Worm (Caenorhabditis elegans) whole organism, L4 larva: ENCODE data around the gene csn-5.
A peak's percentile ranks its signal among the peaks of the same experiment; 100 is the strongest.

Source experiments
- D1046.2 ChIP-seq: fragments of 200-800 bp; sonication (Bioruptor generic); IDR thresholded peaks from 2 replicates; pipeline ENCODE4 v1.3.6; 2022; ENCODE audit warnings: missing genetic modification characterization, missing compliant biosample characterization
- F26F4.8 ChIP-seq: fragments of 200-800 bp; sonication (Bioruptor generic); conservative IDR thresholded peaks from 2 replicates; pipeline ENCODE4 v1.3.6; 2022; ENCODE audit warnings: missing genetic modification characterization, missing compliant biosample characterization
- T26A8.4 ChIP-seq: fragments of 200-800 bp; sonication (Bioruptor generic); IDR thresholded peaks from 2 replicates; pipeline ENCODE4 v1.3.6; 2022; ENCODE audit warnings: missing genetic modification characterization, missing compliant biosample characterization
- aha-1 ChIP-seq: fragments of 150-350 bp; peaks from one replicate; lab custom pipeline; 2014; ENCODE audit warnings: missing biosample characterization, missing genetic modification characterization
- attf-4 ChIP-seq: sonication (generic microtip); optimal IDR thresholded peaks from 3 replicates; lab custom pipeline; 2017; ENCODE audit warnings: missing biosample characterization, missing genetic modification characterization
- ceh-28 ChIP-seq: fragments of 150-350 bp; optimal IDR thresholded peaks from 2 replicates; lab custom pipeline; 2014; ENCODE audit warnings: missing biosample characterization, missing genetic modification reagents, missing genetic modification characterization
- ceh-32 ChIP-seq: sonication (generic microtip); optimal IDR thresholded peaks from 2 replicates; lab custom pipeline; 2016; ENCODE audit warnings: mild to moderate bottlenecking, missing genetic modification characterization, missing compliant biosample characterization; ENCODE audit not compliant: poor library complexity
- ceh-62 ChIP-seq: sonication (generic microtip); optimal IDR thresholded peaks from 2 replicates; lab custom pipeline; 2017; ENCODE audit warnings: missing biosample characterization, missing genetic modification characterization
- ces-1 ChIP-seq: fragments of 150-350 bp; sonication (generic microtip); optimal IDR thresholded peaks from 4 replicates; lab custom pipeline; 2014; ENCODE audit warnings: missing biosample characterization, missing genetic modification reagents, missing genetic modification characterization
- daf-16 ChIP-seq, 3 experiments: sonication (generic microtip); optimal IDR thresholded peaks; 2 replicates each; lab custom pipeline; 2016 to 2017; ENCODE audit warnings: missing genetic modification characterization in 3 of 3, missing genetic modification reagents in 3 of 3, mild to moderate bottlenecking in 2 of 3, missing compliant biosample characterization in 2 of 3, missing biosample characterization in 1 of 3, moderate library complexity in 1 of 3
- dmd-8 ChIP-seq: fragments of 200-800 bp; sonication (Bioruptor generic); IDR thresholded peaks from 2 replicates; pipeline ENCODE4 v1.3.6; 2022; ENCODE audit warnings: missing genetic modification characterization, missing compliant biosample characterization
- dmd-9 ChIP-seq: fragments of 200-800 bp; sonication (Bioruptor generic); IDR thresholded peaks from 2 replicates; pipeline ENCODE4 v1.3.6; 2022; ENCODE audit warnings: missing genetic modification reagents, missing genetic modification characterization, missing compliant biosample characterization
- dpl-1 ChIP-seq: fragments of 150-350 bp; optimal IDR thresholded peaks from 2 replicates; lab custom pipeline; 2014; ENCODE audit warnings: missing biosample characterization, missing genetic modification reagents, missing genetic modification characterization
- fos-1 ChIP-seq: fragments of 150-350 bp; optimal IDR thresholded peaks from 2 replicates; lab custom pipeline; 2014; ENCODE audit warnings: missing biosample characterization, missing genetic modification characterization
- gei-8 ChIP-seq: fragments of 200-800 bp; sonication (Bioruptor generic); optimal IDR thresholded peaks from 2 replicates; lab custom pipeline; 2018; ENCODE audit warnings: mild to moderate bottlenecking, missing genetic modification characterization, missing compliant biosample characterization
- hlh-11 ChIP-seq: fragments of 200-800 bp; sonication (Bioruptor generic); optimal IDR thresholded peaks from 2 replicates; lab custom pipeline; 2018; ENCODE audit warnings: mild to moderate bottlenecking, missing genetic modification characterization, missing compliant biosample characterization
- hlh-30 ChIP-seq: sonication (generic microtip); optimal IDR thresholded peaks from 2 replicates; lab custom pipeline; 2017; ENCODE audit warnings: antibody characterized with exemption, mild to moderate bottlenecking, missing genetic modification characterization, missing compliant biosample characterization; ENCODE audit not compliant: insufficient read depth
- hmg-1.1 ChIP-seq: fragments of 200-800 bp; sonication (Bioruptor generic); IDR thresholded peaks from 2 replicates; pipeline ENCODE4 v1.3.6; 2022; ENCODE audit warnings: missing genetic modification reagents, missing genetic modification characterization, missing compliant biosample characterization
- lin-1 ChIP-seq: fragments of 200-800 bp; sonication (Bioruptor generic); IDR thresholded peaks from 2 replicates; pipeline ENCODE4 v1.3.6; 2022; ENCODE audit warnings: missing genetic modification reagents, missing genetic modification characterization, missing compliant biosample characterization
- lin-39 ChIP-seq: fragments of 150-350 bp; optimal IDR thresholded peaks from 2 replicates; lab custom pipeline; 2014; ENCODE audit warnings: missing biosample characterization, missing genetic modification reagents, missing genetic modification characterization
- lsy-2 ChIP-seq, 2 experiments: fragments of 150-350 bp in 1 of 2; sonication (generic microtip) in 1 of 2; optimal IDR thresholded peaks; 2 replicates each; lab custom pipeline; 2014 to 2017; ENCODE audit warnings: missing biosample characterization in 2 of 2, missing genetic modification characterization in 2 of 2
- madf-5 ChIP-seq, 2 experiments: fragments of 200-800 bp; sonication (Bioruptor generic); IDR thresholded peaks; 2 replicates each; pipeline ENCODE4 v1.3.6; 2022; ENCODE audit warnings: missing compliant biosample characterization in 2 of 2, missing genetic modification characterization in 2 of 2
- mdl-1 ChIP-seq, 2 experiments: fragments of 150-350 bp in 1 of 2; sonication (generic microtip) in 1 of 2; optimal IDR thresholded peaks; 2 replicates each; lab custom pipeline; 2014 to 2017; ENCODE audit warnings: missing biosample characterization in 2 of 2, missing genetic modification characterization in 2 of 2
- mep-1 ChIP-seq: fragments of 150-350 bp; sonication (generic microtip); optimal IDR thresholded peaks from 3 replicates; lab custom pipeline; 2014; ENCODE audit warnings: missing biosample characterization, missing genetic modification characterization
- mes-2 ChIP-seq: sonication (generic microtip); optimal IDR thresholded peaks from 2 replicates; lab custom pipeline; 2016; ENCODE audit warnings: missing genotype, mild to moderate bottlenecking, missing genetic modification characterization, missing compliant biosample characterization; ENCODE audit not compliant: poor library complexity, severe bottlenecking
- nhr-10 ChIP-seq: fragments of 150-350 bp; optimal IDR thresholded peaks from 2 replicates; lab custom pipeline; 2014; ENCODE audit warnings: missing biosample characterization, missing genetic modification characterization
- nhr-28 ChIP-seq: fragments of 150-350 bp; optimal IDR thresholded peaks from 2 replicates; lab custom pipeline; 2014; ENCODE audit warnings: missing biosample characterization, missing genetic modification characterization
- nhr-6 ChIP-seq: fragments of 150-350 bp; optimal IDR thresholded peaks from 2 replicates; lab custom pipeline; 2014; ENCODE audit warnings: missing biosample characterization, missing genetic modification characterization
- nhr-76 ChIP-seq: fragments of 150-350 bp; optimal IDR thresholded peaks from 2 replicates; lab custom pipeline; 2014; ENCODE audit warnings: missing biosample characterization, missing genetic modification characterization
- pha-4 ChIP-seq, 2 experiments: fragments of 150-350 bp in 1 of 2; fragments of 200-800 bp in 1 of 2; sonication (Bioruptor generic) in 1 of 2; IDR thresholded peaks in 1 of 2; optimal IDR thresholded peaks in 1 of 2; 2 replicates each; pipeline versions ENCODE4 v1.3.6 to Lab custom; 2014 to 2022; ENCODE audit warnings: missing genetic modification characterization in 2 of 2, missing genetic modification reagents in 2 of 2, missing biosample characterization in 1 of 2, missing compliant biosample characterization in 1 of 2
- rbr-2 ChIP-seq: sonication (generic microtip); optimal IDR thresholded peaks from 2 replicates; lab custom pipeline; 2016; ENCODE audit warnings: missing genotype, missing genetic modification characterization, missing compliant biosample characterization
- snpc-1.2 ChIP-seq: fragments of 200-800 bp; sonication (Bioruptor generic); IDR thresholded peaks from 2 replicates; pipeline ENCODE4 v1.3.6; 2022; ENCODE audit warnings: missing genetic modification reagents, missing genetic modification characterization, missing compliant biosample characterization
- snpc-4 ChIP-seq: fragments of 150-350 bp; optimal IDR thresholded peaks from 2 replicates; lab custom pipeline; 2014; ENCODE audit warnings: missing biosample characterization, missing genetic modification characterization
- spr-1 ChIP-seq: sonication (generic microtip); optimal IDR thresholded peaks from 2 replicates; lab custom pipeline; 2016; ENCODE audit warnings: mild to moderate bottlenecking, missing genetic modification characterization, missing compliant biosample characterization
- tag-97 ChIP-seq: fragments of 200-800 bp; sonication (Bioruptor generic); IDR thresholded peaks from 2 replicates; pipeline ENCODE4 v1.3.6; 2022; ENCODE audit warnings: missing genetic modification characterization, missing compliant biosample characterization
- tra-1 ChIP-seq: fragments of 200-800 bp; sonication (Bioruptor generic); IDR thresholded peaks from 2 replicates; pipeline ENCODE4 v1.3.6; 2022; ENCODE audit warnings: missing genetic modification reagents, missing genetic modification characterization, missing compliant biosample characterization
- unc-62 ChIP-seq, 3 experiments: fragments of 150-350 bp in 1 of 3; sonication (generic microtip); optimal IDR thresholded peaks in 2 of 3; peaks in 1 of 3; 1 replicate in 1 of 3; 2 replicates in 2 of 3; lab custom pipeline; 2014 to 2017; ENCODE audit warnings: missing biosample characterization in 3 of 3, missing genetic modification characterization in 3 of 3, missing genetic modification reagents in 3 of 3, missing genotype in 1 of 3
- zag-1 ChIP-seq: fragments of 150-350 bp; optimal IDR thresholded peaks from 2 replicates; lab custom pipeline; 2014; ENCODE audit warnings: missing biosample characterization, missing genetic modification characterization

Gene csn-5

ce11 chrIV:5600316-5600715 is 49.0 kb upstream of the csn-5 start:
- no peak for TF ChIP-seq ceh-32 (tag; lab: Kevin White, UChicago)
- TF ChIP-seq nhr-10 (tag; lab: Kevin White, UChicago), result no peak
- no peak for TF ChIP-seq ceh-28 (tag; lab: Kevin White, UChicago)
- TF ChIP-seq dpl-1 (GFP tag; lab: Kevin White, UChicago), result no peak
- TF ChIP-seq mep-1 (tag; lab: Kevin White, UChicago), result no peak
- TF ChIP-seq ceh-62 (tag; lab: Kevin White, UChicago), result no peak
- peak; percentile 43 for TF ChIP-seq rbr-2 (tag; lab: Kevin White, UChicago)
- TF ChIP-seq tag-97, result no peak
- no peak for TF ChIP-seq lin-39 (tag; lab: Kevin White, UChicago)
- no peak for TF ChIP-seq tra-1 (GFP tag; lab: Robert Waterston, UW)
- TF ChIP-seq mdl-1 (tag; optimal IDR thresholded peaks at IDR 0.05; lab: Kevin White, UChicago), result peak; percentile 17 to 52
- TF ChIP-seq spr-1 (tag; lab: Kevin White, UChicago), result no peak
- peak; percentile 34; the same call in 1 of the 2 replicates for TF ChIP-seq T26A8.4 (GFP tag; lab: Robert Waterston, UW)
- peak; percentile 37 for TF ChIP-seq hlh-11 (tag; lab: Kevin White, UChicago)
- no peak for TF ChIP-seq ces-1 (GFP tag; lab: Kevin White, UChicago)
- no peak for TF ChIP-seq dmd-8 (GFP tag; lab: Robert Waterston, UW)
- TF ChIP-seq nhr-28 (tag; lab: Kevin White, UChicago), result peak; percentile 15
- no peak for TF ChIP-seq madf-5 (GFP tag; IDR thresholded peaks at IDR 0.05; lab: Robert Waterston, UW)
- TF ChIP-seq daf-16 (GFP tag; optimal IDR thresholded peaks at IDR 0.05; lab: Kevin White, UChicago), result peak in 1 of 2 experiments; percentile 84
- TF ChIP-seq daf-16 (tag; optimal IDR thresholded peaks at IDR 0.05; lab: Kevin White, UChicago), result peak; percentile 2
- peak in 1 of 2 experiments; percentile 37 for TF ChIP-seq lsy-2 (tag; optimal IDR thresholded peaks at IDR 0.05; lab: Kevin White, UChicago)
- TF ChIP-seq lin-1 (GFP tag; lab: Robert Waterston, UW), result no peak
- no peak for TF ChIP-seq gei-8 (GFP tag; lab: Kevin White, UChicago)
- no peak for TF ChIP-seq dmd-9 (GFP tag; lab: Robert Waterston, UW)
- peak; percentile 98 for TF ChIP-seq aha-1
- TF ChIP-seq hmg-1.1 (GFP tag; lab: Robert Waterston, UW), result peak; percentile 54
- TF ChIP-seq mes-2 (tag; lab: Kevin White, UChicago), result peak; percentile 35
- no peak for TF ChIP-seq nhr-76
- TF ChIP-seq F26F4.8, result no peak
- TF ChIP-seq zag-1, result no peak
- TF ChIP-seq hlh-30 (tag; lab: Kevin White, UChicago), result peak; percentile 51
- TF ChIP-seq D1046.2 (GFP tag; lab: Robert Waterston, UW), result no peak
- TF ChIP-seq snpc-1.2, result peak; percentile 47; the same call in 1 of the 2 replicates
- TF ChIP-seq nhr-6 (tag; lab: Kevin White, UChicago), result peak; percentile 44
- peak in 1 of 2 experiments; percentile 98 for TF ChIP-seq unc-62 (GFP tag; optimal IDR thresholded peaks at IDR 0.05 in 1 of 2; lab: Kevin White, UChicago)
- no peak for TF ChIP-seq unc-62 (tag; optimal IDR thresholded peaks at IDR 0.05; lab: Kevin White, UChicago)
- TF ChIP-seq pha-4 (GFP tag; IDR thresholded peaks at IDR 0.05; lab: Robert Waterston, UW), result no peak
- TF ChIP-seq pha-4 (tag; optimal IDR thresholded peaks at IDR 0.05; lab: Kevin White, UChicago), result peak; percentile 59
- TF ChIP-seq fos-1, result no peak
- TF ChIP-seq attf-4, result no peak
- TF ChIP-seq snpc-4 (tag; lab: Kevin White, UChicago), result no peak

- no peak for TF ChIP-seq ceh-62 (tag; lab: Kevin White, UChicago)
- peak; percentile 74 for TF ChIP-seq hlh-30 (tag; lab: Kevin White, UChicago)
Measured at ce11 chrIV:5602415-5602814, 46.9 kb upstream of the csn-5 start.
